Fruit fly (Drosophila melanogaster): ENCODE results near the gene SMC6.

Gene SMC6

DNA sequence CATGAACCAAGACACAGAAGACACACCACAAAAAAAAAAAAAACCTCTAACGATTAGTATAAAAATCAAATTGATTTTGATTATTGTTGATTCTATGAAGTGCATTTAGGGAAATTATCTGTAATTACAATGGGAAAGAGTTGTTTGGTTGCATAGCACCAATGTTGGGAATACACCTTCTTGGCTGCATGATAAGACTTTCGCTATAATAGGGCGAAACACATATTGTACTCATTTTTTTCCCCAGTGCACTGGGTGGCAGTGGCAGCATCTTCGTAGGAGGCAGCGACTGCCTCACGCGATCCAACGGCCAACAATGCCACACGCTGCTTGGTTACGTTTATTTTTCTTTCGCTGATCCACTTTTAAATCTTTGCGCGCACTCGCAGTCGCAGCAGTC is 10.8 kb upstream of the SMC6 start:
- peak; percentile 10 for TF ChIP-seq net (GFP tag; optimal IDR thresholded peaks at IDR 0.05)
- TF ChIP-seq CG16779 (tag; optimal IDR thresholded peaks at IDR 0.05): no peak
- peak; percentile 34 for TF ChIP-seq achi (GFP tag; optimal IDR thresholded peaks at IDR 0.05)
- TF ChIP-seq topi (GFP tag; optimal IDR thresholded peaks at IDR 0.05): no peak
- TF ChIP-seq Sox14 (GFP tag; optimal IDR thresholded peaks at IDR 0.05): peak; percentile 32
- TF ChIP-seq Hr4 (GFP tag; optimal IDR thresholded peaks at IDR 0.05): peak; percentile 82
- peak; percentile 28 for TF ChIP-seq Lpt (GFP tag; optimal IDR thresholded peaks at IDR 0.05)
- TF ChIP-seq CG3919 (GFP tag; optimal IDR thresholded peaks at IDR 0.05): peak; percentile 41
- 0 out of 2 replicates have a peak, but pooled peaks have one; percentile 30 for TF ChIP-seq CG11294 (GFP tag; IDR thresholded peaks at IDR 0.05)
- peak; percentile 56 for TF ChIP-seq CG8119 (GFP tag; IDR thresholded peaks at IDR 0.05)
- no peak for TF ChIP-seq CG8632 (GFP tag; optimal IDR thresholded peaks at IDR 0.05)
- peak; percentile 66 for TF ChIP-seq dac (GFP tag; optimal IDR thresholded peaks at IDR 0.05)
- TF ChIP-seq dsx (GFP tag; optimal IDR thresholded peaks at IDR 0.05; ENCODE audit: poor library complexity, severe bottlenecking): no peak
- no peak for TF ChIP-seq Ets21C (GFP tag; optimal IDR thresholded peaks at IDR 0.05)
- peak; percentile 22; the same call in 1 of the 3 replicates for TF ChIP-seq eg (GFP tag; IDR thresholded peaks at IDR 0.05)
- peak; percentile 40 for TF ChIP-seq pdm3 (GFP tag; optimal IDR thresholded peaks at IDR 0.05)
- TF ChIP-seq CG1621 (tag; optimal IDR thresholded peaks at IDR 0.05): no peak
- TF ChIP-seq CG6276 (GFP tag; optimal IDR thresholded peaks at IDR 0.05): peak; percentile 49
- no peak for TF ChIP-seq CG6792 (GFP tag; optimal IDR thresholded peaks at IDR 0.05)
- TF ChIP-seq CG11902 (GFP tag; optimal IDR thresholded peaks at IDR 0.05): no peak
- peak; percentile 78 for TF ChIP-seq Eip78C (GFP tag)
- TF ChIP-seq CG10631 (GFP tag; optimal IDR thresholded peaks at IDR 0.05): peak; percentile 26
- TF ChIP-seq lz (GFP tag; optimal IDR thresholded peaks at IDR 0.05): peak; percentile 5
- no peak for TF ChIP-seq CG8319 (GFP tag; optimal IDR thresholded peaks at IDR 0.05)
- peak; percentile 87 for TF ChIP-seq CG32006 (GFP tag; optimal IDR thresholded peaks at IDR 0.05)
- TF ChIP-seq CG15336 (GFP tag; IDR thresholded peaks at IDR 0.05): peak; percentile 68
- TF ChIP-seq Eip75B (GFP tag; optimal IDR thresholded peaks at IDR 0.05): peak; percentile 16
- TF ChIP-seq CG3032 (tag; optimal IDR thresholded peaks at IDR 0.05): peak; percentile 8
- peak; percentile 45 for TF ChIP-seq OdsH (GFP tag; optimal IDR thresholded peaks at IDR 0.05)
- TF ChIP-seq Hr39 (GFP tag; optimal IDR thresholded peaks at IDR 0.05): peak; percentile 19
- peak; percentile 22 for TF ChIP-seq CG31627 (GFP tag; optimal IDR thresholded peaks at IDR 0.05)
- TF ChIP-seq cyc (GFP tag; optimal IDR thresholded peaks at IDR 0.05): peak; percentile 16
- TF ChIP-seq Sox102F (GFP tag; optimal IDR thresholded peaks at IDR 0.05): no peak
- peak; percentile 12 for TF ChIP-seq CG34406 (GFP tag; optimal IDR thresholded peaks at IDR 0.05)
- TF ChIP-seq CG4318 (GFP tag; optimal IDR thresholded peaks at IDR 0.05): peak; percentile 84
- TF ChIP-seq acj6 (GFP tag; optimal IDR thresholded peaks at IDR 0.05): peak; percentile 11

DNA sequence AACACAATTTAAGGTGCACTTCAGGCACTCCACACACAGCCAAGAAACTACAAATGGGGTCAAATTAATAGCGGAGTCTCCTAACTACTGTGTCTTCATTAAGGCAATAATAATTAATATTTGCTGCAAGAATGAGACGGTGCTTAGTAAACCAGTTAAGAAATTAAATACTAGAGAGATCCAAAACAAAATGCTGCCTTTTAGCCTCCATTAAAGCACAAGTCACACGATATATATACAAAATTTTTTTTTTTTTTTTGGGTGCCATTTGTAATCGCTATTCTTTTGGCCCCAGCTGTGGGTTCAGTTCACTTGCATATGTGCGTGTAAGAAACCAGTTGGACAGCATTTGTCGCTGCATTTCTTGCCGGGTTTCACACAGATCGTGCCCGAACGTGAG is 10.2 kb upstream of the SMC6 start:
- peak; percentile 90 for TF ChIP-seq CG32006 (GFP tag; optimal IDR thresholded peaks at IDR 0.05)
- TF ChIP-seq Ets96B (tag; optimal IDR thresholded peaks at IDR 0.05): peak; percentile 58
- peak; percentile 81 for TF ChIP-seq Smox (GFP tag; optimal IDR thresholded peaks at IDR 0.05)
- TF ChIP-seq OdsH (GFP tag; optimal IDR thresholded peaks at IDR 0.05): peak; percentile 88
- peak; percentile 67 for TF ChIP-seq fd59A (GFP tag; optimal IDR thresholded peaks at IDR 0.05)
- TF ChIP-seq topi (GFP tag; optimal IDR thresholded peaks at IDR 0.05): peak; percentile 89
- TF ChIP-seq Sox102F (GFP tag; optimal IDR thresholded peaks at IDR 0.05): peak; percentile 92
- peak; percentile 90 for TF ChIP-seq CG6276 (GFP tag; optimal IDR thresholded peaks at IDR 0.05)
- peak; percentile 72 for TF ChIP-seq CG10669 (GFP tag; optimal IDR thresholded peaks at IDR 0.05)
- peak; percentile 94 for TF ChIP-seq CG8119 (GFP tag; IDR thresholded peaks at IDR 0.05)
- peak; percentile 80 for TF ChIP-seq dac (GFP tag; optimal IDR thresholded peaks at IDR 0.05)
- peak; percentile 81 for TF ChIP-seq CG31627 (GFP tag; optimal IDR thresholded peaks at IDR 0.05)
- peak; percentile 31 for TF ChIP-seq Blimp-1 (GFP tag; optimal IDR thresholded peaks at IDR 0.05)
- peak; percentile 84 for TF ChIP-seq eg (GFP tag; IDR thresholded peaks at IDR 0.05)
- peak; percentile 88 for TF ChIP-seq Lpt (GFP tag; optimal IDR thresholded peaks at IDR 0.05)
- peak; percentile 78 for TF ChIP-seq Eip93F (GFP tag; optimal IDR thresholded peaks at IDR 0.05)
- peak; percentile 89 for TF ChIP-seq esn (GFP tag; optimal IDR thresholded peaks at IDR 0.05)
- TF ChIP-seq CG6854 (GFP tag; optimal IDR thresholded peaks at IDR 0.05): peak; percentile 77
- TF ChIP-seq lz (GFP tag; optimal IDR thresholded peaks at IDR 0.05): peak; percentile 84
- peak; percentile 85 for TF ChIP-seq net (GFP tag; optimal IDR thresholded peaks at IDR 0.05)
- TF ChIP-seq CG9139 (GFP tag; optimal IDR thresholded peaks at IDR 0.05): peak; percentile 26
- TF ChIP-seq Met (GFP tag; optimal IDR thresholded peaks at IDR 0.05): peak; percentile 90
- TF ChIP-seq CG10631 (GFP tag; optimal IDR thresholded peaks at IDR 0.05): peak; percentile 79
- peak; percentile 82 to 86 for TF ChIP-seq ss (GFP tag; optimal IDR thresholded peaks at IDR 0.05)
- TF ChIP-seq Hr39 (GFP tag; optimal IDR thresholded peaks at IDR 0.05): peak; percentile 83
- peak; percentile 94 for TF ChIP-seq svp (GFP tag)
- TF ChIP-seq fd85E (GFP tag; optimal IDR thresholded peaks at IDR 0.05): peak; percentile 52
- TF ChIP-seq CG3032 (tag; optimal IDR thresholded peaks at IDR 0.05): peak; percentile 71
- peak; percentile 53 for TF ChIP-seq CG1621 (tag; optimal IDR thresholded peaks at IDR 0.05)
- TF ChIP-seq CG11902 (GFP tag; optimal IDR thresholded peaks at IDR 0.05): peak; percentile 69
